Worm (Caenorhabditis elegans): Measurements from ENCODE around the gene taf-7.1.

taf-7.1 gene

ce11 chrX:11798057-11798555, 39.2 kb downstream of the taf-7.1 start, which contains the start of gene rsd-3 (continued):
- TF ChIP-seq unc-30 (tag; optimal IDR thresholded peaks at IDR 0.05) = no peak
- no peak for TF ChIP-seq lin-13 (GFP tag; optimal IDR thresholded peaks at IDR 0.05)
- no peak for TF ChIP-seq sptf-1 (tag; optimal IDR thresholded peaks at IDR 0.05)
- TF ChIP-seq nhr-19 (GFP tag; conservative IDR thresholded peaks at IDR 0.05) = 0 out of 2 replicates have a peak, but pooled peaks have one; percentile 25
- TF ChIP-seq aly-2 (tag; optimal IDR thresholded peaks at IDR 0.05) = no peak
- no peak for TF ChIP-seq snpc-4 (tag; optimal IDR thresholded peaks at IDR 0.05)
- peak in 2 of 3 experiments; percentile 18 to 42 for TF ChIP-seq ceh-82 (tag; optimal IDR thresholded peaks at IDR 0.05)
- peak; percentile 95 for TF ChIP-seq lin-14 (GFP tag; optimal IDR thresholded peaks at IDR 0.05)
- 0 out of 2 replicates have a peak, but pooled peaks have one; percentile 5 for TF ChIP-seq grh-1 (GFP tag; IDR thresholded peaks at IDR 0.05)
- TF ChIP-seq ets-5 (GFP tag; IDR thresholded peaks at IDR 0.05) = no peak
- no peak for TF ChIP-seq ceh-8 (GFP tag; optimal IDR thresholded peaks at IDR 0.05)
- TF ChIP-seq isw-1 (GFP tag; IDR thresholded peaks at IDR 0.05) = no peak
- TF ChIP-seq lsy-2 (tag; optimal IDR thresholded peaks at IDR 0.05) = peak; percentile 12 to 32
- TF ChIP-seq elt-2 (tag; optimal IDR thresholded peaks at IDR 0.05) = no peak
- TF ChIP-seq ces-1 (GFP tag; optimal IDR thresholded peaks at IDR 0.05) = no peak
- TF ChIP-seq nhr-76 (tag; optimal IDR thresholded peaks at IDR 0.05) = no peak
- no peak for TF ChIP-seq ceh-88 (GFP tag; IDR thresholded peaks at IDR 0.05)
- no peak for TF ChIP-seq ceh-90 (tag; optimal IDR thresholded peaks at IDR 0.05)
- peak; percentile 7 to 49 for TF ChIP-seq lin-35 (GFP tag; optimal IDR thresholded peaks at IDR 0.05)
- TF ChIP-seq pag-3 (tag; optimal IDR thresholded peaks at IDR 0.05; ENCODE audit: borderline replicate concordance, insufficient read depth) = no peak
- TF ChIP-seq jun-1 (tag; optimal IDR thresholded peaks at IDR 0.05) = no peak
- TF ChIP-seq mep-1 (tag; optimal IDR thresholded peaks at IDR 0.05) = peak; percentile 60
- no peak for TF ChIP-seq fos-1 (tag; optimal IDR thresholded peaks at IDR 0.05)
- no peak for TF ChIP-seq C04F5.9 (tag; optimal IDR thresholded peaks at IDR 0.05)
- TF ChIP-seq fkh-4 (tag; optimal IDR thresholded peaks at IDR 0.05; ENCODE audit: borderline replicate concordance) = no peak
- peak; percentile 9 for TF ChIP-seq irx-1 (tag; optimal IDR thresholded peaks at IDR 0.05)
- TF ChIP-seq C16A3.4 (tag; optimal IDR thresholded peaks at IDR 0.05) = no peak
- TF ChIP-seq lin-15B (tag; optimal IDR thresholded peaks at IDR 0.05) = no peak
- TF ChIP-seq zip-4 (GFP tag; optimal IDR thresholded peaks at IDR 0.05) = no peak
- no peak for TF ChIP-seq mef-2 (tag; optimal IDR thresholded peaks at IDR 0.05)
- no peak for TF ChIP-seq ceh-63 (GFP tag; optimal IDR thresholded peaks at IDR 0.05)
- TF ChIP-seq hlh-4 (tag; optimal IDR thresholded peaks at IDR 0.05) = no peak
- TF ChIP-seq nhr-71 (tag; optimal IDR thresholded peaks at IDR 0.05) = peak; percentile 65
- TF ChIP-seq nhr-84 (tag; optimal IDR thresholded peaks at IDR 0.05) = no peak
- TF ChIP-seq swsn-7 (tag; optimal IDR thresholded peaks at IDR 0.05) = peak; percentile 63

- TF ChIP-seq lin-35 (GFP tag; optimal IDR thresholded peaks at IDR 0.05) (peak in 1 of 2 experiments; percentile 41), elt-2 (tag; optimal IDR thresholded peaks at IDR 0.05) (peak; percentile 78), jun-1 (tag; optimal IDR thresholded peaks at IDR 0.05) (no peak)
Measured at ce11 chrX:11792730-11793129, 44.5 kb downstream of the taf-7.1 start.

- TF ChIP-seq pqm-1 (tag; optimal IDR thresholded peaks at IDR 0.05) (peak; percentile 11), lsy-2 (tag; optimal IDR thresholded peaks at IDR 0.05) (no peak), egl-13 (tag; optimal IDR thresholded peaks at IDR 0.05) (no peak), ceh-63 (GFP tag; optimal IDR thresholded peaks at IDR 0.05) (no peak), fkh-8 (tag; optimal IDR thresholded peaks at IDR 0.05) (no peak), irx-1 (tag; optimal IDR thresholded peaks at IDR 0.05) (no peak), ces-1 (GFP tag; optimal IDR thresholded peaks at IDR 0.05) (no peak), C16A3.4 (tag; optimal IDR thresholded peaks at IDR 0.05) (no peak), unc-98 (GFP tag; IDR thresholded peaks at IDR 0.05) (no peak), fkh-10 (GFP tag; optimal IDR thresholded peaks at IDR 0.05) (no peak), unc-62 (GFP tag; optimal IDR thresholded peaks at IDR 0.05) (no peak), elt-2 (tag; optimal IDR thresholded peaks at IDR 0.05) (peak; percentile 91), mef-2 (tag; optimal IDR thresholded peaks at IDR 0.05) (no peak), efl-1 (optimal IDR thresholded peaks at IDR 0.05) (peak in 1 of 2 experiments; percentile 45), efl-1 (GFP tag; optimal IDR thresholded peaks at IDR 0.05 in 1 of 2) (peak; percentile 5 to 47), zag-1 (tag; optimal IDR thresholded peaks at IDR 0.05) (no peak), ztf-4 (tag; optimal IDR thresholded peaks at IDR 0.05) (peak; percentile 1), ceh-90 (tag; optimal IDR thresholded peaks at IDR 0.05) (no peak), dpl-1 (GFP tag; optimal IDR thresholded peaks at IDR 0.05) (no peak), unc-130 (tag; optimal IDR thresholded peaks at IDR 0.05) (no peak), sptf-1 (tag; optimal IDR thresholded peaks at IDR 0.05) (no peak), zip-4 (GFP tag; optimal IDR thresholded peaks at IDR 0.05) (peak; percentile 77), unc-30 (tag; optimal IDR thresholded peaks at IDR 0.05) (no peak), ama-1 (optimal IDR thresholded peaks at IDR 0.05) (no peak)
Measured at ce11 chrX:11791364-11792221, 45.7 kb downstream of the taf-7.1 start.

Data from whole organism, L1 larva.